Worm (Caenorhabditis elegans) whole organism, L1 larva: ENCODE results near the gene pap-2.
A peak's percentile ranks its signal among the peaks of the same experiment; 100 is the strongest.

Experiments used
- C04F5.9 ChIP-seq: sonication (generic microtip); optimal IDR thresholded peaks from 2 replicates; lab custom pipeline; 2016; ENCODE audit warnings: missing genetic modification characterization, missing compliant biosample characterization
- C16A3.4 ChIP-seq: fragments of 150-350 bp; optimal IDR thresholded peaks from 2 replicates; lab custom pipeline; 2014; ENCODE audit warnings: missing biosample characterization, missing genetic modification characterization
- C34B4.2 ChIP-seq: sonication (generic microtip); optimal IDR thresholded peaks from 2 replicates; lab custom pipeline; 2017; ENCODE audit warnings: mild to moderate bottlenecking, missing genetic modification characterization, missing compliant biosample characterization
- F16B12.6 ChIP-seq: fragments of 150-350 bp; optimal IDR thresholded peaks from 2 replicates; lab custom pipeline; 2014; ENCODE audit warnings: missing biosample characterization, missing genetic modification characterization
- Y116A8C.19 ChIP-seq: sonication (generic microtip); optimal IDR thresholded peaks from 2 replicates; lab custom pipeline; 2016; ENCODE audit warnings: missing compliant biosample characterization, missing genetic modification characterization, borderline replicate concordance
- aha-1 ChIP-seq: fragments of 150-350 bp; optimal IDR thresholded peaks from 2 replicates; lab custom pipeline; 2014; ENCODE audit warnings: missing biosample characterization, missing genetic modification characterization
- alr-1 ChIP-seq: fragments of 200-800 bp; sonication (Bioruptor generic); optimal IDR thresholded peaks from 2 replicates; lab custom pipeline; 2018; ENCODE audit warnings: borderline replicate concordance, mild to moderate bottlenecking, missing genetic modification characterization, missing compliant biosample characterization
- aly-2 ChIP-seq: fragments of 150-350 bp; optimal IDR thresholded peaks from 2 replicates; lab custom pipeline; 2014; ENCODE audit warnings: missing biosample characterization, missing genetic modification characterization
- ama-1 ChIP-seq: fragments of 150-350 bp; optimal IDR thresholded peaks from 2 replicates; lab custom pipeline; 2014
- ceh-8 ChIP-seq: fragments of 200-800 bp; sonication (Bioruptor generic); optimal IDR thresholded peaks from 2 replicates; lab custom pipeline; 2018; ENCODE audit warnings: mild to moderate bottlenecking, missing genetic modification characterization, moderate library complexity, missing compliant biosample characterization
- ceh-82 ChIP-seq, 3 experiments: fragments of 150-350 bp in 1 of 3; sonication (generic microtip) in 2 of 3; optimal IDR thresholded peaks; 2 replicates each; lab custom pipeline; 2014 to 2017; ENCODE audit warnings: missing biosample characterization in 3 of 3, missing genetic modification characterization in 3 of 3
- ceh-88 ChIP-seq: fragments of 200-800 bp; sonication (Bioruptor generic); IDR thresholded peaks from 2 replicates; pipeline ENCODE4 v1.3.6; 2022; ENCODE audit warnings: missing genetic modification characterization, missing compliant biosample characterization
- ceh-90 ChIP-seq: sonication (generic microtip); optimal IDR thresholded peaks from 2 replicates; lab custom pipeline; 2016; ENCODE audit warnings: missing genetic modification characterization, missing compliant biosample characterization
- ces-1 ChIP-seq: fragments of 150-350 bp; optimal IDR thresholded peaks from 2 replicates; lab custom pipeline; 2014; ENCODE audit warnings: missing biosample characterization, missing genetic modification reagents, missing genetic modification characterization
- efl-1 ChIP-seq, 4 experiments: fragments of 150-350 bp; optimal IDR thresholded peaks in 3 of 4; peaks in 1 of 4; 1 replicate in 1 of 4; 2 replicates in 3 of 4; lab custom pipeline; 2014; ENCODE audit warnings: missing biosample characterization in 2 of 4, missing genetic modification characterization in 2 of 4, missing genetic modification reagents in 2 of 4
- efl-3 ChIP-seq: fragments of 200-800 bp; sonication (Bioruptor generic); optimal IDR thresholded peaks from 2 replicates; lab custom pipeline; 2018; ENCODE audit warnings: mild to moderate bottlenecking, missing genetic modification characterization, missing compliant biosample characterization
- elt-3 ChIP-seq, 6 experiments: fragments of 150-350 bp in 1 of 6; sonication (generic microtip); optimal IDR thresholded peaks; 2 replicates each; lab custom pipeline; 2017 to 2018; ENCODE audit warnings: missing biosample characterization in 6 of 6, missing genetic modification characterization in 6 of 6, inconsistent platforms in 1 of 6
- ets-5 ChIP-seq: fragments of 200-800 bp; sonication (Bioruptor generic); IDR thresholded peaks from 2 replicates; pipeline ENCODE4 v1.3.6; 2022; ENCODE audit warnings: missing genetic modification characterization, missing compliant biosample characterization
- hlh-4 ChIP-seq: sonication (generic microtip); optimal IDR thresholded peaks from 2 replicates; lab custom pipeline; 2016; ENCODE audit warnings: mild to moderate bottlenecking, missing genetic modification characterization, missing compliant biosample characterization
- hpl-2 ChIP-seq: fragments of 150-350 bp; optimal IDR thresholded peaks from 2 replicates; lab custom pipeline; 2014; ENCODE audit warnings: missing biosample characterization, missing genetic modification reagents, missing genetic modification characterization
- irx-1 ChIP-seq: sonication (generic microtip); optimal IDR thresholded peaks from 2 replicates; lab custom pipeline; 2016; ENCODE audit warnings: missing genetic modification characterization, missing compliant biosample characterization
- isw-1 ChIP-seq: fragments of 200-800 bp; sonication (Bioruptor generic); IDR thresholded peaks from 2 replicates; pipeline ENCODE4 v1.3.6; 2022; ENCODE audit warnings: missing genetic modification characterization, missing compliant biosample characterization
- jun-1 ChIP-seq: fragments of 150-350 bp; optimal IDR thresholded peaks from 2 replicates; lab custom pipeline; 2014; ENCODE audit warnings: missing biosample characterization, missing genetic modification reagents, missing genetic modification characterization
- lin-15B ChIP-seq: fragments of 150-350 bp; sonication (generic microtip); optimal IDR thresholded peaks from 3 replicates; lab custom pipeline; 2014; ENCODE audit warnings: missing biosample characterization, missing genetic modification characterization
- lin-35 ChIP-seq, 2 experiments: fragments of 150-350 bp; optimal IDR thresholded peaks; 2 replicates each; lab custom pipeline; 2014; ENCODE audit warnings: missing biosample characterization in 2 of 2, missing genetic modification characterization in 2 of 2, missing genetic modification reagents in 2 of 2
- lin-39 ChIP-seq: fragments of 150-350 bp; optimal IDR thresholded peaks from 2 replicates; lab custom pipeline; 2014; ENCODE audit warnings: missing biosample characterization, missing genetic modification reagents, missing genetic modification characterization
- lsy-2 ChIP-seq, 2 experiments: fragments of 150-350 bp; optimal IDR thresholded peaks; 2 replicates each; lab custom pipeline; 2014; ENCODE audit warnings: missing biosample characterization in 2 of 2, missing genetic modification characterization in 2 of 2
- mab-9 ChIP-seq: fragments of 200-800 bp; sonication (Bioruptor generic); IDR thresholded peaks from 2 replicates; pipeline ENCODE4 v1.3.6; 2022; ENCODE audit warnings: missing genetic modification reagents, missing genetic modification characterization, missing compliant biosample characterization
- mdl-1 ChIP-seq, 2 experiments: fragments of 150-350 bp; optimal IDR thresholded peaks; 2 replicates each; lab custom pipeline; 2014 to 2017; ENCODE audit warnings: missing biosample characterization in 2 of 2, missing genetic modification characterization in 2 of 2, inconsistent platforms in 1 of 2
- mef-2 ChIP-seq: fragments of 150-350 bp; optimal IDR thresholded peaks from 2 replicates; lab custom pipeline; 2014; ENCODE audit warnings: missing biosample characterization, missing genetic modification characterization
- nhr-11 ChIP-seq: fragments of 150-350 bp; optimal IDR thresholded peaks from 2 replicates; lab custom pipeline; 2014; ENCODE audit warnings: missing biosample characterization, missing genetic modification characterization
- nhr-12 ChIP-seq: sonication (generic microtip); optimal IDR thresholded peaks from 2 replicates; lab custom pipeline; 2017; ENCODE audit warnings: missing biosample characterization, missing genetic modification characterization
- nhr-237 ChIP-seq: fragments of 150-350 bp; optimal IDR thresholded peaks from 2 replicates; lab custom pipeline; 2014; ENCODE audit warnings: missing biosample characterization, missing genetic modification characterization
- nhr-28 ChIP-seq: fragments of 150-350 bp; optimal IDR thresholded peaks from 2 replicates; lab custom pipeline; 2014; ENCODE audit warnings: missing biosample characterization, missing genetic modification characterization
- nhr-47 ChIP-seq: sonication (generic microtip); optimal IDR thresholded peaks from 2 replicates; lab custom pipeline; 2016; ENCODE audit warnings: mild to moderate bottlenecking, missing genetic modification characterization, moderate library complexity, missing compliant biosample characterization
- nhr-71 ChIP-seq: sonication (generic microtip); optimal IDR thresholded peaks from 2 replicates; lab custom pipeline; 2016; ENCODE audit warnings: mild to moderate bottlenecking, missing genetic modification characterization, moderate library complexity, missing compliant biosample characterization
- nhr-77 ChIP-seq: fragments of 150-350 bp; optimal IDR thresholded peaks from 2 replicates; lab custom pipeline; 2014; ENCODE audit warnings: missing biosample characterization, missing genetic modification characterization
- nhr-85 ChIP-seq: sonication (generic microtip); peaks from one replicate; lab custom pipeline; 2016; ENCODE audit warnings: missing genetic modification characterization, inconsistent platforms, missing compliant biosample characterization
- pax-3 ChIP-seq: fragments of 200-800 bp; sonication (Bioruptor generic); optimal IDR thresholded peaks from 2 replicates; lab custom pipeline; 2018; ENCODE audit warnings: mild to moderate bottlenecking, missing genetic modification characterization, moderate library complexity, missing compliant biosample characterization
- rnt-1 ChIP-seq: sonication (generic microtip); optimal IDR thresholded peaks from 2 replicates; lab custom pipeline; 2016; ENCODE audit warnings: mild to moderate bottlenecking, missing genetic modification characterization, moderate library complexity, missing compliant biosample characterization
- skn-1 ChIP-seq: fragments of 150-350 bp; optimal IDR thresholded peaks from 2 replicates; lab custom pipeline; 2014; ENCODE audit warnings: missing biosample characterization, missing genetic modification characterization
- snu-23 ChIP-seq: sonication (generic microtip); optimal IDR thresholded peaks from 2 replicates; lab custom pipeline; 2016; ENCODE audit warnings: missing genetic modification characterization, missing compliant biosample characterization
- sox-4 ChIP-seq: sonication (generic microtip); optimal IDR thresholded peaks from 2 replicates; lab custom pipeline; 2016; ENCODE audit warnings: missing genetic modification characterization, missing compliant biosample characterization
- sptf-1 ChIP-seq: fragments of 150-350 bp; optimal IDR thresholded peaks from 2 replicates; lab custom pipeline; 2014; ENCODE audit warnings: missing biosample characterization, missing genetic modification characterization
- sup-37 ChIP-seq: fragments of 200-800 bp; sonication (Bioruptor generic); optimal IDR thresholded peaks from 2 replicates; lab custom pipeline; 2018; ENCODE audit warnings: mild to moderate bottlenecking, missing genetic modification characterization, missing compliant biosample characterization
- tlp-1 ChIP-seq: fragments of 150-350 bp; optimal IDR thresholded peaks from 2 replicates; lab custom pipeline; 2014; ENCODE audit warnings: missing biosample characterization, missing genetic modification characterization
- unc-130 ChIP-seq: fragments of 150-350 bp; optimal IDR thresholded peaks from 2 replicates; lab custom pipeline; 2017; ENCODE audit warnings: missing biosample characterization, missing genetic modification characterization, inconsistent platforms
- unc-30 ChIP-seq: sonication (generic microtip); optimal IDR thresholded peaks from 2 replicates; lab custom pipeline; 2017; ENCODE audit warnings: missing biosample characterization, missing genetic modification characterization
- unc-62 ChIP-seq: fragments of 150-350 bp; optimal IDR thresholded peaks from 2 replicates; lab custom pipeline; 2014; ENCODE audit warnings: missing biosample characterization, missing genetic modification reagents, missing genetic modification characterization
- unc-86 ChIP-seq: sonication (generic microtip); optimal IDR thresholded peaks from 2 replicates; lab custom pipeline; 2016; ENCODE audit warnings: missing genetic modification characterization, missing compliant biosample characterization
- unc-98 ChIP-seq: fragments of 200-800 bp; sonication (Bioruptor generic); IDR thresholded peaks from 2 replicates; pipeline ENCODE4 v1.3.6; 2022; ENCODE audit warnings: missing genetic modification characterization, missing compliant biosample characterization
- vab-15 ChIP-seq: sonication (generic microtip); optimal IDR thresholded peaks from 2 replicates; lab custom pipeline; 2017; ENCODE audit warnings: missing genotype, mild to moderate bottlenecking, missing genetic modification characterization, missing compliant biosample characterization
- xbp-1 ChIP-seq: sonication (generic microtip); optimal IDR thresholded peaks from 2 replicates; lab custom pipeline; 2016; ENCODE audit warnings: missing genetic modification characterization, missing compliant biosample characterization

pap-2 gene

DNA sequence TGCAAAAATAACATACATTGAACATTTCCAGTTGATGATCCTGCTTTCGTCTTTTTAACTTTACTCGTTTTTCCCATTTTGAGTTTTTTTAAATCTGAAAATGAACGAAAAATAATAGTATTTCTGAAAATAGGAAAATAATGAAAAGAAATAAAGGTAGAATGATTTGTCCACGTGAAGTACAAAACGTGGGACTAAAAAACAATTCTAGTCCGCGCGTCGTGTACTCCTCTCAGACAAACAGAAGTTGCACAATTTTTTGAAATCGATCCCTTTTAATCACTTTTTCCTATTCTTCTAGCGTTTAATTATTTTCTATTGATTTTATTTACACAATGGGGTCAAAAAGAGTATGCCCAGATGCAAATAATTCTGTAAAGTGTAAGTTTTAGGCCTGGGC lies 18.1 kb downstream of the pap-2 start, which contains the start of the genes E02H1.1 and tag-124 (continued):
- TF ChIP-seq jun-1 (peak; percentile 42), xbp-1 (tag; lab: Kevin White, UChicago) (peak; percentile 92), rnt-1 (peak; percentile 99), nhr-11 (tag; lab: Kevin White, UChicago) (peak; percentile 66), unc-130 (tag; lab: Kevin White, UChicago) (peak; percentile 56), sox-4 (tag; lab: Kevin White, UChicago) (peak; percentile 95), mab-9 (GFP tag; lab: Robert Waterston, UW) (peak; percentile 79), pax-3 (peak; percentile 93), ceh-88 (peak; percentile 84), unc-98 (GFP tag; lab: Robert Waterston, UW) (peak; percentile 80), nhr-237 (tag; lab: Kevin White, UChicago) (no peak), mdl-1 (tag; optimal IDR thresholded peaks at IDR 0.05; lab: Kevin White, UChicago) (peak in 1 of 2 experiments; percentile 65), ceh-90 (peak; percentile 96), sup-37 (GFP tag; lab: Kevin White, UChicago) (peak; percentile 60), aha-1 (no peak), aly-2 (tag; lab: Kevin White, UChicago) (peak; percentile 57), C04F5.9 (tag; lab: Kevin White, UChicago) (peak; percentile 92), ets-5 (GFP tag; lab: Robert Waterston, UW) (no peak), ama-1 (lab: Kevin White, UChicago) (no peak), ces-1 (GFP tag; lab: Kevin White, UChicago) (no peak), efl-3 (peak; percentile 70), unc-62 (GFP tag; lab: Kevin White, UChicago) (no peak), isw-1 (GFP tag; lab: Robert Waterston, UW) (peak; percentile 77), elt-3 (tag; optimal IDR thresholded peaks at IDR 0.05; lab: Kevin White, UChicago) (peak in 2 of 6 experiments; percentile 47 to 62), tlp-1 (tag; lab: Kevin White, UChicago) (no peak), nhr-28 (tag; lab: Kevin White, UChicago) (no peak), F16B12.6 (tag; lab: Kevin White, UChicago) (peak; percentile 33), Y116A8C.19 (tag; lab: Kevin White, UChicago) (peak; percentile 93), irx-1 (tag; lab: Kevin White, UChicago) (peak; percentile 97), nhr-47 (tag; lab: Kevin White, UChicago) (peak; percentile 93), C16A3.4 (tag; lab: Kevin White, UChicago) (peak; percentile 23), snu-23 (peak; percentile 91), mef-2 (tag; lab: Kevin White, UChicago) (no peak), C34B4.2 (tag; lab: Kevin White, UChicago) (peak; percentile 37), efl-1 (optimal IDR thresholded peaks at IDR 0.05; lab: Kevin White, UChicago) (peak; percentile 75 to 81), efl-1 (GFP tag; optimal IDR thresholded peaks at IDR 0.05 in 1 of 2; lab: Kevin White, UChicago) (peak; percentile 75 to 97), hlh-4 (tag; lab: Kevin White, UChicago) (peak; percentile 66), nhr-85 (tag; lab: Kevin White, UChicago) (peak; percentile 97), sptf-1 (no peak), alr-1 (tag; lab: Kevin White, UChicago) (no peak), vab-15 (tag; lab: Kevin White, UChicago) (peak; percentile 65), nhr-77 (tag; lab: Kevin White, UChicago) (no peak), lin-39 (tag; lab: Kevin White, UChicago) (peak; percentile 62), unc-86 (peak; percentile 81), skn-1 (tag; lab: Kevin White, UChicago) (peak; percentile 62)

DNA sequence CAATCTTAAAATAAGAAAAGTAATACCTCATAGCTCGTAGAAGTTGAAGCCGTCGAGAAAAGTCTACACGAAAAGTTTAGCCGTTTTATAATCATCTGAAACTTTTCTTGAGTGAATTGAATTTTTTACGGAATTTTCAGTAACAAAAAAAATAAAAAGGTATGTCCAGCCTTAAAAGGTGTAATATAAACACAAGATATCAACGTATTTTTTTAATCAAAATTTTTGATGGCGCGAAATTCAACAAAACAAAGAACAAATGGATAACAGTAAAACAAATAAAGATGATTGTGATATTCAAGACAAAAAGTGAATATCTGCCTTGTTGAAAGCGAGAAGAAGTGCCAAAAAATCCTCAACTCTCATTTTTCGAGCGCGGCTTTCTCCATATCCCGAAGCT lies 19.5 kb downstream of the pap-2 start, which contains the start of gene eral-1:
eral-1 (minus strand) TSS at position 101 of the 400 bp plus-strand sequence.
- TF ChIP-seq ceh-8 (GFP tag; lab: Kevin White, UChicago) (no peak), alr-1 (tag; lab: Kevin White, UChicago) (no peak), lin-35 (GFP tag; optimal IDR thresholded peaks at IDR 0.05; lab: Kevin White, UChicago) (no peak), hpl-2 (GFP tag; lab: Kevin White, UChicago) (no peak), lsy-2 (tag; optimal IDR thresholded peaks at IDR 0.05; lab: Kevin White, UChicago) (no peak), nhr-71 (tag; lab: Kevin White, UChicago) (no peak), mef-2 (tag; lab: Kevin White, UChicago) (no peak), ceh-82 (tag; optimal IDR thresholded peaks at IDR 0.05; lab: Kevin White, UChicago) (no peak), tlp-1 (tag; lab: Kevin White, UChicago) (no peak), ces-1 (GFP tag; lab: Kevin White, UChicago) (no peak), unc-30 (tag; lab: Kevin White, UChicago) (no peak), unc-62 (GFP tag; lab: Kevin White, UChicago) (no peak), efl-1 (optimal IDR thresholded peaks at IDR 0.05; lab: Kevin White, UChicago) (no peak), efl-1 (GFP tag; optimal IDR thresholded peaks at IDR 0.05 in 1 of 2; lab: Kevin White, UChicago) (no peak), nhr-12 (tag; lab: Kevin White, UChicago) (no peak), C04F5.9 (tag; lab: Kevin White, UChicago) (no peak), lin-15B (tag; lab: Kevin White, UChicago) (no peak), aly-2 (tag; lab: Kevin White, UChicago) (no peak)
